Worm (Caenorhabditis elegans) whole organism, L2 larva: ENCODE data around the gene F59A1.15.

Source experiments
- F13H6.1 ChIP-seq: sonication (generic microtip); optimal IDR thresholded peaks from 2 replicates; lab custom pipeline; 2016; ENCODE audit warnings: missing genetic modification characterization, missing compliant biosample characterization
- ZK546.5 ChIP-seq: sonication (generic microtip); optimal IDR thresholded peaks from 2 replicates; lab custom pipeline; 2017; ENCODE audit warnings: missing biosample characterization, missing genetic modification characterization
- ama-1 ChIP-seq: fragments of 150-350 bp; optimal IDR thresholded peaks from 2 replicates; lab custom pipeline; 2018; ENCODE audit warnings: inconsistent platforms
- ceh-82 ChIP-seq: fragments of 150-350 bp; optimal IDR thresholded peaks from 2 replicates; lab custom pipeline; 2014; ENCODE audit warnings: missing biosample characterization, missing genetic modification characterization
- egl-27 ChIP-seq: sonication (generic microtip); optimal IDR thresholded peaks from 3 replicates; lab custom pipeline; 2017; ENCODE audit warnings: missing biosample characterization, missing genetic modification reagents, missing genetic modification characterization
- elt-3 ChIP-seq: sonication (generic microtip); optimal IDR thresholded peaks from 2 replicates; lab custom pipeline; 2017; ENCODE audit warnings: missing biosample characterization, missing genetic modification characterization
- lin-13 ChIP-seq: fragments of 150-350 bp; optimal IDR thresholded peaks from 2 replicates; lab custom pipeline; 2014; ENCODE audit warnings: missing biosample characterization, missing genetic modification reagents, missing genetic modification characterization
- mab-5 ChIP-seq: fragments of 150-350 bp; optimal IDR thresholded peaks from 2 replicates; lab custom pipeline; 2014; ENCODE audit warnings: missing biosample characterization, missing genetic modification characterization
- nhr-237 ChIP-seq: fragments of 150-350 bp; optimal IDR thresholded peaks from 2 replicates; lab custom pipeline; 2014; ENCODE audit warnings: missing biosample characterization, missing genetic modification characterization
- ztf-11 ChIP-seq: sonication (generic microtip); optimal IDR thresholded peaks from 2 replicates; lab custom pipeline; 2017; ENCODE audit warnings: missing biosample characterization, missing genetic modification characterization

- TF ChIP-seq ztf-11 (no peak), ceh-82 (tag; lab: Kevin White, UChicago) (no peak), ZK546.5 (tag; lab: Kevin White, UChicago) (no peak), ama-1 (lab: Kevin White, UChicago) (no peak), lin-13 (GFP tag; lab: Kevin White, UChicago) (no peak), F13H6.1 (tag; lab: Kevin White, UChicago) (no peak), egl-27 (no peak), nhr-237 (tag; lab: Kevin White, UChicago) (no peak), elt-3 (no peak), mab-5 (tag; lab: Kevin White, UChicago) (no peak)
Measured at ce11 chrV:17718647-17719046, 35.0 kb upstream of the F59A1.15 start, which contains the start of gene str-77.
